Worm (Caenorhabditis elegans) whole organism, L3 larva: ENCODE data around the gene Y69A2AR.31.

Experiments used
- R02D3.7 ChIP-seq: fragments of 150-350 bp; optimal IDR thresholded peaks from 2 replicates; lab custom pipeline; 2014; ENCODE audit warnings: missing biosample characterization, missing genetic modification characterization
- ZK546.5 ChIP-seq: sonication (generic microtip); optimal IDR thresholded peaks from 2 replicates; lab custom pipeline; 2017; ENCODE audit warnings: missing biosample characterization, missing genetic modification characterization
- aly-2 ChIP-seq: fragments of 150-350 bp; optimal IDR thresholded peaks from 2 replicates; lab custom pipeline; 2014; ENCODE audit warnings: missing biosample characterization, missing genetic modification characterization
- ama-1 ChIP-seq: fragments of 150-350 bp; optimal IDR thresholded peaks from 2 replicates; lab custom pipeline; 2018
- ceh-28 ChIP-seq: fragments of 150-350 bp; optimal IDR thresholded peaks from 2 replicates; lab custom pipeline; 2014; ENCODE audit warnings: missing biosample characterization, missing genetic modification reagents, missing genetic modification characterization
- ceh-82 ChIP-seq: fragments of 150-350 bp; optimal IDR thresholded peaks from 2 replicates; lab custom pipeline; 2014; ENCODE audit warnings: missing biosample characterization, missing genetic modification characterization
- ceh-9 ChIP-seq: sonication (generic microtip); optimal IDR thresholded peaks from 2 replicates; lab custom pipeline; 2018; ENCODE audit warnings: missing biosample characterization, missing genetic modification characterization
- egl-5 ChIP-seq: fragments of 150-350 bp; optimal IDR thresholded peaks from 2 replicates; lab custom pipeline; 2017; ENCODE audit warnings: missing biosample characterization, missing genetic modification reagents, missing genetic modification characterization, inconsistent platforms
- elt-2 ChIP-seq: sonication (generic microtip); optimal IDR thresholded peaks from 2 replicates; lab custom pipeline; 2016; ENCODE audit warnings: missing genetic modification reagents, mild to moderate bottlenecking, missing genetic modification characterization, missing compliant biosample characterization
- elt-3 ChIP-seq, 3 experiments: fragments of 150-350 bp in 1 of 3; sonication (generic microtip) in 2 of 3; optimal IDR thresholded peaks; 2 replicates in 2 of 3; 4 replicates in 1 of 3; lab custom pipeline; 2014 to 2017; ENCODE audit warnings: missing biosample characterization in 3 of 3, missing genetic modification characterization in 3 of 3
- eor-1 ChIP-seq, 2 experiments: fragments of 150-350 bp; optimal IDR thresholded peaks; 2 replicates each; lab custom pipeline; 2014 to 2018; ENCODE audit warnings: missing biosample characterization in 2 of 2, missing genetic modification characterization in 2 of 2
- fkh-2 ChIP-seq: fragments of 150-350 bp; optimal IDR thresholded peaks from 2 replicates; lab custom pipeline; 2014; ENCODE audit warnings: missing biosample characterization, missing genetic modification reagents, missing genetic modification characterization
- fos-1 ChIP-seq: fragments of 150-350 bp; optimal IDR thresholded peaks from 2 replicates; lab custom pipeline; 2014; ENCODE audit warnings: missing biosample characterization, missing genetic modification characterization
- hmg-11 ChIP-seq: sonication (generic microtip); optimal IDR thresholded peaks from 2 replicates; lab custom pipeline; 2016; ENCODE audit warnings: missing genetic modification characterization, missing compliant biosample characterization
- jun-1 ChIP-seq: fragments of 150-350 bp; optimal IDR thresholded peaks from 2 replicates; lab custom pipeline; 2014; ENCODE audit warnings: missing biosample characterization, missing genetic modification reagents, missing genetic modification characterization
- lin-15B ChIP-seq: fragments of 150-350 bp; optimal IDR thresholded peaks from 2 replicates; lab custom pipeline; 2014; ENCODE audit warnings: missing biosample characterization, missing genetic modification characterization
- lin-39 ChIP-seq: fragments of 150-350 bp; optimal IDR thresholded peaks from 2 replicates; lab custom pipeline; 2018; ENCODE audit warnings: missing biosample characterization, missing genetic modification reagents, missing genetic modification characterization
- lsy-12 ChIP-seq: sonication (generic microtip); optimal IDR thresholded peaks from 2 replicates; lab custom pipeline; 2016; ENCODE audit warnings: mild to moderate bottlenecking, missing genetic modification characterization, missing compliant biosample characterization
- mdl-1 ChIP-seq: fragments of 150-350 bp; optimal IDR thresholded peaks from 2 replicates; lab custom pipeline; 2014; ENCODE audit warnings: missing biosample characterization, missing genetic modification characterization
- mml-1 ChIP-seq: fragments of 150-350 bp; sonication (generic microtip); optimal IDR thresholded peaks from 3 replicates; lab custom pipeline; 2014; ENCODE audit warnings: missing biosample characterization, missing genetic modification characterization
- nfya-1 ChIP-seq: sonication (generic microtip); optimal IDR thresholded peaks from 2 replicates; lab custom pipeline; 2017; ENCODE audit warnings: missing genetic modification characterization, mild to moderate bottlenecking, missing compliant biosample characterization, antibody characterized with exemption, moderate library complexity; ENCODE audit not compliant: insufficient read depth
- nhr-11 ChIP-seq: fragments of 150-350 bp; optimal IDR thresholded peaks from 2 replicates; lab custom pipeline; 2014; ENCODE audit warnings: missing biosample characterization, missing genetic modification characterization
- nhr-12 ChIP-seq: fragments of 150-350 bp; optimal IDR thresholded peaks from 2 replicates; lab custom pipeline; 2014; ENCODE audit warnings: missing biosample characterization, missing genetic modification characterization
- nhr-23 ChIP-seq: fragments of 150-350 bp; optimal IDR thresholded peaks from 2 replicates; lab custom pipeline; 2014; ENCODE audit warnings: missing biosample characterization, missing genetic modification reagents, missing genetic modification characterization
- nhr-237 ChIP-seq: fragments of 150-350 bp; optimal IDR thresholded peaks from 2 replicates; lab custom pipeline; 2014; ENCODE audit warnings: missing biosample characterization, missing genetic modification characterization
- nhr-25 ChIP-seq: sonication (generic microtip); optimal IDR thresholded peaks from 2 replicates; lab custom pipeline; 2017; ENCODE audit warnings: missing biosample characterization, missing genetic modification characterization
- nhr-28 ChIP-seq: fragments of 150-350 bp; optimal IDR thresholded peaks from 2 replicates; lab custom pipeline; 2014; ENCODE audit warnings: missing biosample characterization, missing genetic modification characterization
- nhr-43 ChIP-seq: sonication (generic microtip); optimal IDR thresholded peaks from 2 replicates; lab custom pipeline; 2016; ENCODE audit warnings: mild to moderate bottlenecking, missing genetic modification characterization, missing compliant biosample characterization; ENCODE audit not compliant: poor library complexity, severe bottlenecking
- pha-4 ChIP-seq: fragments of 150-350 bp; optimal IDR thresholded peaks from 2 replicates; lab custom pipeline; 2014; ENCODE audit warnings: missing biosample characterization, missing genetic modification reagents, missing genetic modification characterization
- pqm-1 ChIP-seq: fragments of 150-350 bp; optimal IDR thresholded peaks from 2 replicates; lab custom pipeline; 2017; ENCODE audit warnings: missing biosample characterization, missing genetic modification characterization, inconsistent platforms
- sea-2 ChIP-seq: fragments of 150-350 bp; sonication (generic microtip); optimal IDR thresholded peaks from 4 replicates; lab custom pipeline; 2014; ENCODE audit warnings: missing biosample characterization, missing genetic modification reagents, missing genetic modification characterization
- skn-1 ChIP-seq: fragments of 150-350 bp; optimal IDR thresholded peaks from 2 replicates; lab custom pipeline; 2014; ENCODE audit warnings: missing biosample characterization, missing genetic modification characterization
- snpc-4 ChIP-seq: fragments of 150-350 bp; optimal IDR thresholded peaks from 2 replicates; lab custom pipeline; 2014; ENCODE audit warnings: missing biosample characterization, missing genetic modification characterization
- unc-39 ChIP-seq: sonication (generic microtip); optimal IDR thresholded peaks from 4 replicates; lab custom pipeline; 2017; ENCODE audit warnings: missing biosample characterization, missing genetic modification characterization
- zag-1 ChIP-seq: fragments of 150-350 bp; optimal IDR thresholded peaks from 2 replicates; lab custom pipeline; 2014; ENCODE audit warnings: missing biosample characterization, missing genetic modification characterization
- ztf-11 ChIP-seq: fragments of 150-350 bp; optimal IDR thresholded peaks from 2 replicates; lab custom pipeline; 2014; ENCODE audit warnings: missing biosample characterization, missing genetic modification characterization
- ztf-4 ChIP-seq: fragments of 150-350 bp; optimal IDR thresholded peaks from 2 replicates; lab custom pipeline; 2014; ENCODE audit warnings: missing biosample characterization, missing genetic modification characterization

The Y69A2AR.31 gene

DNA sequence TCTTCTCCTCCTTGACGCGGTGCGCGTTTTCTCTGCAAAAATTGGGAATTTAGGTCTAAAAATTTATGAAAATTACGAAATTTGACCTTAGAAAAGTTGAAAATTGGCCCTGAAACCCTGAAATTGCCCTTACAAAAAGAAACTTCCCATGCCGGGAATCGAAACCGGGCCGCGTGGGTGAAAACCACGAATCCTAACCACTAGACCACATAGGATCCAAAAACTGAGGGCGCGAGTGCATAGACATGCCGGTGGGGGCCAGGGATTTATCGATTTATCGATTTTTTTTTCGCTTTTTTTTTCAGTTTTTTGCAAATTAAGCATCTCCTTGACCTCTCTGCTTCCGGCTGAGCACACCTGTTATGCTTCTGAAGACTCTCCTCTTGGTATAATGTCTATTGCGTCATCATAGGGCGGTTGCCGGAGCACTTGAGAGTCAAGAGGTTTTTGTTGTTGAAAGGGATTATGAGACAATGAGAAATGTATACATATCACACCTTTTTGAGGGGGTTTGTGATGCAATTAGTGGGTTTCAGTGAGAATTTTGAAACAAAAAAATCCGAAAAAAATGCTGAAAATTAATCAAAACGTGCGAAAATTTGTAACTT lies 24.0 kb downstream of the Y69A2AR.31 start:
- TF ChIP-seq pha-4 (tag; lab: Kevin White, UChicago) (peak; percentile 14), hmg-11 (tag; lab: Kevin White, UChicago) (peak; percentile 13), lin-15B (tag; lab: Kevin White, UChicago) (peak; percentile 21), ceh-82 (peak; percentile 28), nhr-43 (tag; lab: Kevin White, UChicago) (peak; percentile 4), lsy-12 (peak; percentile 19), nhr-11 (no peak), ZK546.5 (tag; lab: Kevin White, UChicago) (no peak), nhr-12 (tag; lab: Kevin White, UChicago) (no peak), nfya-1 (tag; lab: Kevin White, UChicago) (peak; percentile 16), nhr-23 (tag; lab: Kevin White, UChicago) (no peak), ceh-28 (peak; percentile 95)

DNA sequence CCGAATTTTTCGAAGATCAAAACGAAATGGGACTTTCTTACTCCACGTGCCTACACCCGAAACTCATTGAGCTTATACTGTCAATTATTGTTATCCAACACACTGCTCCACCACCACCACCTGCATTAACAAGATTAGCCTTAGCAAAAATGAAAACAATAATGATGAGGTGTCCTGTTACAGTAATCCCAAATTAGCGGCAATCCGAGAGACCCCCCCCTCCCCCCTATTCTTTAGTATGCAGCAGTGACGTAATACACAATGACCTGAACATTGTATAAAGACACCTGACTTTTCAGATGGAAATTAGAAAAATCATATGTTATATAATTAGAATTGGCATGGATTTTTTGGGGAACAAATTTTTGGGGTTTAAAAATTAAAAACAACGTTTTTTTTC lies 28.8 kb downstream of the Y69A2AR.31 start:
- TF ChIP-seq jun-1 (tag; lab: Kevin White, UChicago) (no peak), nhr-12 (tag; lab: Kevin White, UChicago) (no peak), ama-1 (lab: Kevin White, UChicago) (no peak), sea-2 (no peak), zag-1 (tag; lab: Kevin White, UChicago) (no peak), nhr-11 (no peak), lin-15B (tag; lab: Kevin White, UChicago) (no peak), nhr-43 (tag; lab: Kevin White, UChicago) (no peak), ceh-28 (no peak), ztf-11 (tag; lab: Kevin White, UChicago) (no peak)
- TF ChIP-seq, all 47 proteins: peak for 0

DNA sequence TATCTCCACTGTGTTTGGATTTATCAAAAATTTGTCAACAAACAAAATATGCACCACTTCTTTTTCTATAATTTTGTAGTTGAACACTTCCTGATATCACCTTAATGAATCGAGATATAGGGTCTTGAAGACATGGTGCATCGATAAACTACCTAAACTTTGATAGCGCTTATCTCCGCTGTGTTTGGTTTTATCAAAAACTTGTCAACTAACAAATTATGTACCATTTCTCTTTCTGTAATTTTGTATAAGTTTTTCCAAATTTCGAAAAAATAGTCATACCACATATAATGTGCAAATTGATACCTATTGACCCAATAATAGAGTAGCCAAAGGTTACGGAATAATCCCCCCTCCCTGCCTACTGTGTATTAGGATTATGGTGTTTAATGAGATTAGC lies 33.7 kb downstream of the Y69A2AR.31 start:
- TF ChIP-seq ztf-11 (tag; lab: Kevin White, UChicago): no peak
- no peak for TF ChIP-seq mdl-1 (tag; lab: Kevin White, UChicago)
- TF ChIP-seq aly-2 (tag; lab: Kevin White, UChicago): no peak
- TF ChIP-seq ceh-82: no peak
- TF ChIP-seq mml-1 (tag; lab: Kevin White, UChicago): no peak
- TF ChIP-seq ztf-4: no peak
- TF ChIP-seq ama-1 (lab: Kevin White, UChicago): no peak
- no peak for TF ChIP-seq ceh-9 (tag; lab: Kevin White, UChicago)
- no peak for TF ChIP-seq eor-1 (tag; optimal IDR thresholded peaks at IDR 0.05; lab: Kevin White, UChicago)
- no peak for TF ChIP-seq fkh-2 (tag; lab: Kevin White, UChicago)
- no peak for TF ChIP-seq pqm-1
- no peak for TF ChIP-seq zag-1 (tag; lab: Kevin White, UChicago)

DNA sequence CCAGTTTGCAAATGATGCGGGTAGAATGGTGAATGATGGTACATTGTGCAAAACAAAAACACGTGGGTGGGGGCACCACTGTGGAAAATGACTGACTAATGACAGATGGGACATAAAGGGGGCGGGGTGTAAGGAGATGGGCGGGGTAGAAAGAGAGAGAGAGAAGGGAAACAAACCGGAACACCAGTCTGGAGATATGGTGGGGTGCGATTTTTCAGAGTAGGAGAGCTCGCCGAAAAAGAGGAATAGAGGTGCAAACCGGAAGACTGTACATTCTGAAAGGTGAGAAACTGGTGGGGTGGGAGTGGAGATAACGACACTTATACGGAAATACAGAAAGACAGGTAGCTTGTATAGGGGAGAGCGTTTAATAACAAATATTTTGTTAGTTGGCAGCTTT lies 35.6 kb downstream of the Y69A2AR.31 start, which contains the start of gene ngn-1:
ngn-1 (minus strand) TSS at position 101 of the 400 bp plus-strand sequence.
- no peak for TF ChIP-seq fos-1 (tag; lab: Kevin White, UChicago)
- TF ChIP-seq egl-5 (tag; lab: Kevin White, UChicago): no peak
- no peak for TF ChIP-seq ceh-28
- no peak for TF ChIP-seq snpc-4 (tag; lab: Kevin White, UChicago)
- no peak for TF ChIP-seq elt-3 (tag; optimal IDR thresholded peaks at IDR 0.05; lab: Kevin White, UChicago)
- no peak for TF ChIP-seq nhr-25
- no peak for TF ChIP-seq mdl-1 (tag; lab: Kevin White, UChicago)
- TF ChIP-seq R02D3.7 (tag; lab: Kevin White, UChicago): no peak
- TF ChIP-seq fkh-2 (tag; lab: Kevin White, UChicago): no peak
- TF ChIP-seq unc-39 (tag; lab: Kevin White, UChicago): no peak
- TF ChIP-seq ztf-4: no peak
- TF ChIP-seq nhr-237 (tag; lab: Kevin White, UChicago): no peak
- TF ChIP-seq lin-39 (tag; lab: Kevin White, UChicago): no peak

DNA sequence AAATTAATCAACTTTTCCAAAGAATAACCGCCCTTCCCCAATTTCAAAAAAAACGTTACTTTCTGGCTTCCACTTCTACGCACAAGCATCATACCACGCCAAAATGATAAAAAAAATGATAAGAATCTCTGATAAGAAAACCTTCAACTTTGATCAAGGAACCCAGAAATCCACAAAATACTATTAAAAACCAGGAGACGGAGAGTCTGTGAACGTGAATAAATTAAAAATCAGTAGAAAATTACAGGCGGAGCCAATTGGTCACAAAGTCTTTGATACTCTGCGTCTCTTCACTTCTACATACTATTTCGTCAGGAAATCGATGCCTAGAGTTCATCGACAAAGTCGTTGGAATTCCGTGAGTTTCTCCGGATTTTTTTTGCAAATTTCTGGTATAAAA lies 45.2 kb downstream of the Y69A2AR.31 start, which contains the start of gene smf-3:
smf-3 (plus strand) TSS at position 259 of the 400 bp plus-strand sequence.
- TF ChIP-seq elt-2 (tag; lab: Kevin White, UChicago): peak; percentile 98
- no peak for TF ChIP-seq nhr-23 (tag; lab: Kevin White, UChicago)
- TF ChIP-seq ztf-11 (tag; lab: Kevin White, UChicago): no peak
- no peak for TF ChIP-seq ceh-28
- TF ChIP-seq lsy-12: no peak
- no peak for TF ChIP-seq ZK546.5 (tag; lab: Kevin White, UChicago)
- no peak for TF ChIP-seq nhr-11
- no peak for TF ChIP-seq fos-1 (tag; lab: Kevin White, UChicago)
- no peak for TF ChIP-seq nhr-237 (tag; lab: Kevin White, UChicago)
- TF ChIP-seq nhr-28 (tag; lab: Kevin White, UChicago): no peak
- TF ChIP-seq skn-1 (tag; lab: Kevin White, UChicago): no peak
- TF ChIP-seq nfya-1 (tag; lab: Kevin White, UChicago): peak; percentile 6
- TF ChIP-seq eor-1 (tag; optimal IDR thresholded peaks at IDR 0.05; lab: Kevin White, UChicago): no peak
- no peak for TF ChIP-seq elt-3 (tag; optimal IDR thresholded peaks at IDR 0.05; lab: Kevin White, UChicago)
- TF ChIP-seq zag-1 (tag; lab: Kevin White, UChicago): no peak
- TF ChIP-seq pqm-1: peak; percentile 96
- TF ChIP-seq, all 47 proteins: peak for 3
